Worm (Caenorhabditis elegans) whole organism, midembryonic: ENCODE data around the gene elt-7.

ENCODE experiments used
- T22C8.4 ChIP-seq: fragments of 200-800 bp; sonication (Bioruptor generic); IDR thresholded peaks from 2 replicates; pipeline ENCODE4 v1.3.6; 2022; ENCODE audit warnings: missing genetic modification characterization, missing compliant biosample characterization
- cog-1 ChIP-seq: sonication (generic microtip); optimal IDR thresholded peaks from 2 replicates; lab custom pipeline; 2016; ENCODE audit warnings: missing genetic modification characterization, missing compliant biosample characterization
- flt-1 ChIP-seq: fragments of 200-800 bp; sonication (Bioruptor generic); IDR thresholded peaks from 2 replicates; pipeline ENCODE4 v1.3.6; 2022; ENCODE audit warnings: missing genetic modification characterization, missing compliant biosample characterization
- klf-2 ChIP-seq: fragments of 200-800 bp; sonication (Bioruptor generic); conservative IDR thresholded peaks from 2 replicates; pipeline ENCODE4 v1.3.6; 2022; ENCODE audit warnings: missing genetic modification reagents, missing genetic modification characterization, missing compliant biosample characterization
- med-1 ChIP-seq: sonication (generic microtip); optimal IDR thresholded peaks from 2 replicates; lab custom pipeline; 2017; ENCODE audit warnings: missing genetic modification characterization, mild to moderate bottlenecking, missing compliant biosample characterization, antibody characterized with exemption, missing genetic modification reagents; ENCODE audit not compliant: insufficient read depth
- ref-1 ChIP-seq: fragments of 200-800 bp; sonication (Bioruptor generic); conservative IDR thresholded peaks from 2 replicates; pipeline ENCODE4 v1.3.6; 2022; ENCODE audit warnings: missing genetic modification reagents, missing genetic modification characterization, missing compliant biosample characterization
- tab-1 ChIP-seq: fragments of 200-800 bp; sonication (Bioruptor generic); IDR thresholded peaks from 2 replicates; pipeline ENCODE4 v1.3.6; 2022; ENCODE audit warnings: missing genetic modification characterization, missing compliant biosample characterization
- ztf-23 ChIP-seq: fragments of 200-800 bp; sonication (Bioruptor generic); IDR thresholded peaks from 2 replicates; pipeline ENCODE4 v1.3.6; 2022; ENCODE audit warnings: missing genetic modification reagents, missing genetic modification characterization, missing compliant biosample characterization
- ztf-29 ChIP-seq: fragments of 200-800 bp; sonication (Bioruptor generic); IDR thresholded peaks from 2 replicates; pipeline ENCODE4 v1.3.6; 2022; ENCODE audit warnings: missing genetic modification reagents, missing genetic modification characterization, missing compliant biosample characterization

ce11 chrV:4730075-4730474 is 40.4 kb upstream of the elt-7 start, which contains the start of gene tig-2:
- TF ChIP-seq ref-1 (GFP tag; lab: Robert Waterston, UW) = no peak
- TF ChIP-seq tab-1 = no peak
- TF ChIP-seq cog-1 = no peak
- no peak for TF ChIP-seq ztf-23 (GFP tag; lab: Robert Waterston, UW)
- TF ChIP-seq flt-1 = no peak
- TF ChIP-seq T22C8.4 (GFP tag; lab: Robert Waterston, UW) = no peak
- no peak for TF ChIP-seq klf-2 (GFP tag; lab: Robert Waterston, UW)
- TF ChIP-seq ztf-29 = no peak
- TF ChIP-seq med-1 (GFP tag; lab: Kevin White, UChicago) = no peak
